Fruit fly (Drosophila melanogaster) S2 (cell line): ENCODE measurements around the gene spn-B.

Experiments used
- CG8478 ChIP-seq: fragments of >200 bp; optimal IDR thresholded peaks from 2 replicates; lab custom pipeline; 2018
- CTCF ChIP-seq, 2 experiments: fragments of >200 bp; optimal IDR thresholded peaks; 2 replicates each; lab custom pipeline; 2018

spn-B gene

DNA sequence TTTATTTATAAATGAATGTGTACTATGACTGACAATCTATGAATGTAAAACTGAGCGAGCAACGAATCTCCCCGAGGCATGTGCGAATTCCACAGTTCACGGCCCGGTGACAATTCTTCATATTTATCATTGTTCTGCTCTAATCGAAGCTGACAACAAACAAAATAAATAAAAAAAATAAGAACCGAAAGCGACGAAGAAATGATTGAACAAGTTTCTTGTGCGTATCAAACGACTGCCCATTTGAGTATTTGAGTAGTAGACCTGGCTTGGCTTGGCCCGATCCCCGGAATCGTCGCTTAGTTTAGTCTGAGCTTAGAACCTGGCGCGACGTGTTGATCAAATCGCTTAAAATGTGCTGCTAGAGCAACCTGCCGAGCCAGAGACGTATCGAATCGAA lies 17.8 kb upstream of the spn-B start, which contains the start of gene CG31321:
CG31321 (plus strand) TSS at position 301 of the 400 bp plus-strand sequence.
- no peak for TF ChIP-seq CTCF (optimal IDR thresholded peaks at IDR 0.05; lab: Kevin White, UChicago)
- no peak for TF ChIP-seq CG8478 (lab: Kevin White, UChicago)

DNA sequence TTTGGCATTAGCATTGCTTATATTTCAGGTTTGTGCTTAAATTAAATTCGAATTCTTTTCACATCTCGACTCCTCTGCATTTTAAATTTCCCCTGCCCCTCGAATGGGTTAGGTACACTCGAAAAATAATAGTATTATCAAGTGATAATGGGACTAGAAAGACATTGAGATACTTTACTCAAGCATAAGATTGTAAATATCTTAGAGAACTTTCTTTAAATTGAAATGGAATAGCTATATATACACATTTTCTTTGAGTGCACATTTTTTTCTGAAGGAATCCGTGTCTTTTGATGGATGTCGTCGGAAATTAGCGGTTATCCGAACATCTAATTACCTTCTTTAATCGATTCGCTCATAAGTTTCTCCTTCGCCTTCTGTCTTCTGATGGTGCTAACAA lies 16.8 kb upstream of the spn-B start:
- TF ChIP-seq CG8478 (lab: Kevin White, UChicago) (no peak), CTCF (optimal IDR thresholded peaks at IDR 0.05; lab: Kevin White, UChicago) (no peak)

dm6 chr3R:14314554-14314953 lies 13.3 kb upstream of the spn-B start, which contains the start of gene Crz:
Gene Crz, plus strand, starts transcription at chr3R:14314854.
- TF ChIP-seq CG8478 (lab: Kevin White, UChicago) (no peak), CTCF (optimal IDR thresholded peaks at IDR 0.05; lab: Kevin White, UChicago) (no peak)

dm6 chr3R:14315912-14316444 lies 11.9 kb upstream of the spn-B start, which contains the start of gene Set8:
Gene Set8, plus strand, starts transcription at chr3R:14316038.
- TF ChIP-seq CG8478 (lab: Kevin White, UChicago) = no peak
- no peak for TF ChIP-seq CTCF (optimal IDR thresholded peaks at IDR 0.05; lab: Kevin White, UChicago)

DNA sequence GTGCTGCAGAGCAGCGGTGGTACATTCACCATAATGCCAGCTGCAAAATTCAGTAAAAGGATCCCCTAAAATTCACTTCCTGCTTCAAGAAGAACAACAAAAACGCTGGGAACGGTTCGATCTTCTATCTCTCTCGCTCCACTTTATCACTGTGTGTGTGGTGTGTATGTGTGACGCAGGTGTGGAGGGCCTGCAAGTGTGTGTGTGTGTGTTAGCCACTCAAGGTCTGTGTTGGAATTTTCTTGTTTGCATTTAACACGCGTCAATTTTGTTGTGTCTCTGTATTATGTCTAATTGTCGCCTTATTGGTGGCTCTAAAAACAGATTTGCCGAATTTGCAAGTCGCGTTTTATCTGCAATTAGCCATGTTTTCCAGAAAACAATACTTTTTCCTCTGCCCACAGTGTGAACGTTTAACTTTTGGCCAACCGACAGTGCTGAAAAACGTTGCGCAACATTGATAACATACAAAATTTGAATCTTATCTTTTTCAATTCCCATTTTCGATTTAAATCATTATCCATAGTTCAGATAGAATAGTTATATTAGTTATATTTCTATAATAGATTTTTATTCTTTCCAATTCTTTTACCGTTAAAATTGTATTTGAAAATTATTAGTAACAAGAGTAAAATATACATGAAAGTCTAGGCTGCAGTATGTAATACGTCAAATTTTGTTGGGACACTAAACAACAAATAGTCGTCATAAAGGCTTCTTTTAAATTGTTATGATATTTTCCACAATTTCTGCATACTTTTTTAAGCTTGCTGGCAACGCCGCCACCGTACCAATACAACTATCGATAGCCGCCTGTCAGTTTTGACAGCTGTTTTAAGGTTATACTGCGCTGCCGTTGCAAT lies 1.4 kb upstream of the spn-B start, which contains the start of the genes Afti and ATPsynE:
Afti (minus strand) TSS at position 440 of the 863 bp plus-strand sequence.
ATPsynE (plus strand) TSS at position 698 of the 863 bp plus-strand sequence.
- TF ChIP-seq CG8478 (lab: Kevin White, UChicago) (no peak), CTCF (optimal IDR thresholded peaks at IDR 0.05; lab: Kevin White, UChicago) (peak in 1 of 2 experiments; percentile 20)

DNA sequence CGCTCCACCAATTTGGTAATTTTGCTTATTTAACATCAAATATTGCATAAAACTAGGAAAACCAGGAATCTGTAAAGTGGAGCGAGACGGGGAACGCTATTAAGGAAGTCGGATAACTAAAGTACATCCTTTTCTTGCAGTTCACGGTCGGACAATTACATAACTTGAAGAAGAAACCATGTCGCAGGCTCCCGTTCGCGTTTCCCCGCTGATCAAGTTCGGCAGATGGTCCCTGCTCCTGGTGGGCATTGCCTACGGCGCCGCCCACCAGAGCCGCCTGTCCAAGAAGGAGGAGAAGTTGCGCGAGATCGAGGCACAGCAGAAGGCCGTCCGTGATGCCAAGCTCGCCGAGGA lies 761 bp upstream of the spn-B start:
- TF ChIP-seq CTCF (optimal IDR thresholded peaks at IDR 0.05; lab: Kevin White, UChicago) = no peak
- no peak for TF ChIP-seq CG8478 (lab: Kevin White, UChicago)

dm6 chr3R:14329549-14329948 lies 1.7 kb downstream of the spn-B start:
- TF ChIP-seq CTCF (optimal IDR thresholded peaks at IDR 0.05; lab: Kevin White, UChicago) = no peak
- TF ChIP-seq CG8478 (lab: Kevin White, UChicago) = no peak

DNA sequence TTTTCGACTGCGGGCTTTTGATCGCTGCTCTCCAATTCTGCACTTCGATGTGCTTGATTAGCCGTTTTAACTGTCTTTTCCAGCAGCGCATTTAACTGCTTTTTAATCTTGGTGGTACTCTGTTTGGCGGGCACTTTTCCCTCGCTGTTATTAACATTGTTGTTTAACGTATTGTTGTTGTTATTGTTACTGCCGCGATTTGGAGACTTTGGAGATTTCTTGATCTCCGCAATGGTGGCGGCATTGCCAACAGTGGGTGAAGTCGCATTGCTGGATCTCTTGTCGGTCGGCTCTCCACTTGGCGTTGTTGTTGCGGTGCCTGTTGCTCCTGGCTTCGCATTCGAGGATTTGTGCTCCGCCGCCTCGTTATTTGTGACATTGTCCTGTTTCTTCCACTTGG lies 2.8 kb downstream of the spn-B start:
- no peak for TF ChIP-seq CTCF (optimal IDR thresholded peaks at IDR 0.05; lab: Kevin White, UChicago)
- TF ChIP-seq CG8478 (lab: Kevin White, UChicago) = no peak

dm6 chr3R:14331474-14331873 lies 3.6 kb downstream of the spn-B start:
- TF ChIP-seq CTCF (optimal IDR thresholded peaks at IDR 0.05; lab: Kevin White, UChicago) (no peak), CG8478 (lab: Kevin White, UChicago) (no peak)

DNA sequence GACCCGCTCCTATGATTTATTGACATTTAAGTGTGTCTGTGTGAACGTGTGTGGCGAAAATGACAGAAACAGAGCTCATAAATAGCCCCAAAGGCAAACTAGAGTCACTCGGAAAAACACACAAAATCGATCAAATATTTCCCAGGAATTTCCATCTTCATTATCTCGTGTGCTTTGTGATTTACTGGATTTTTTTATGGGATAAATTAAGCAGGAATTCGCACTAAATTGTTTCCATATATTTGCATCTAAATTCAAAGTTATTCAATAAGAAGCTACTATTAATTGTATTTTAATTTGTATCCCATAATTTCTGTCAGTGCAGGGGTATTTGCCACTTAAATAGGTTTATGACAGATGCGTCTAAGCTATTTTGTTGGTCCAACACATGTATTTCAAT lies 4.9 kb downstream of the spn-B start:
- TF ChIP-seq CTCF (optimal IDR thresholded peaks at IDR 0.05; lab: Kevin White, UChicago) (no peak), CG8478 (lab: Kevin White, UChicago) (no peak)

DNA sequence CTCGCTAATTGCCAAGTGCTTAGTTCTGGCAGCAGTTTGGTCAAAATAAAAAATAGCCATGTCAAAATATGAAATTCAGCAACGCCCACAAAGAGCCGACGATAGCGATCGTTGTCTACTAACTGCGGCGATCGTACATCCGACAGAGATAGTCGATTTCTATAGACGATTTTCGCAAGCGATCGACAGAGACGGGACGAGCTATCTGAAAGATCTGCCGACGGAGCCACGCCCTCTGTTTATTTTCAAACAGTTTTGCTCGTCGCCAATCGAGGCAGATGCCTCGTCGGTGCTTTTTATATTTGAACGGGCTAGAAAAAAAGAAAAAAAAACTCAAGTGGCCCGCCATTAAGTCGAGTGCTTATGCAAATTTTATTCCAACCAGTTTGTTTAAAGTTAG lies 7.7 kb downstream of the spn-B start:
- TF ChIP-seq CTCF (optimal IDR thresholded peaks at IDR 0.05; lab: Kevin White, UChicago) (no peak), CG8478 (lab: Kevin White, UChicago) (no peak)

DNA sequence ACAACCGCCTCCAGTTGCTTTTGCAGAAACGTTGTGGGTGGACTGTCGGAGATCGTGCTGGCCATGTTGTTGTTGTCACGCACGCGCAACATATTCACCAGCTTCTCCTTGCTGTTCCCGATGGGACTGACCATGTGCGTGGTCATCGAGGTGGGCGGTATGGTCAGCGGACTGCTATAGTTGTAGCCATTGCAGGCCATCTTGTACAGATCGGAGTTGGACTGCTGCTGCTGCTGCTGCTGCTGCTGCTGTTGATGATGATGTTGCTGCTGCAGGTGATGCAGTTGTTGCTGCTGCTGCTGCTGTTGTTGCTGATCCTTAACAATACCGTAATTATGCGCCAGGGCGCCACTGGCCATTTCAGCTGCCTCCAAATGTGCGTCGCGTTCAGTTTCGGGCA lies 16.9 kb downstream of the spn-B start:
- TF ChIP-seq CG8478 (lab: Kevin White, UChicago) (no peak), CTCF (optimal IDR thresholded peaks at IDR 0.05; lab: Kevin White, UChicago) (no peak)

DNA sequence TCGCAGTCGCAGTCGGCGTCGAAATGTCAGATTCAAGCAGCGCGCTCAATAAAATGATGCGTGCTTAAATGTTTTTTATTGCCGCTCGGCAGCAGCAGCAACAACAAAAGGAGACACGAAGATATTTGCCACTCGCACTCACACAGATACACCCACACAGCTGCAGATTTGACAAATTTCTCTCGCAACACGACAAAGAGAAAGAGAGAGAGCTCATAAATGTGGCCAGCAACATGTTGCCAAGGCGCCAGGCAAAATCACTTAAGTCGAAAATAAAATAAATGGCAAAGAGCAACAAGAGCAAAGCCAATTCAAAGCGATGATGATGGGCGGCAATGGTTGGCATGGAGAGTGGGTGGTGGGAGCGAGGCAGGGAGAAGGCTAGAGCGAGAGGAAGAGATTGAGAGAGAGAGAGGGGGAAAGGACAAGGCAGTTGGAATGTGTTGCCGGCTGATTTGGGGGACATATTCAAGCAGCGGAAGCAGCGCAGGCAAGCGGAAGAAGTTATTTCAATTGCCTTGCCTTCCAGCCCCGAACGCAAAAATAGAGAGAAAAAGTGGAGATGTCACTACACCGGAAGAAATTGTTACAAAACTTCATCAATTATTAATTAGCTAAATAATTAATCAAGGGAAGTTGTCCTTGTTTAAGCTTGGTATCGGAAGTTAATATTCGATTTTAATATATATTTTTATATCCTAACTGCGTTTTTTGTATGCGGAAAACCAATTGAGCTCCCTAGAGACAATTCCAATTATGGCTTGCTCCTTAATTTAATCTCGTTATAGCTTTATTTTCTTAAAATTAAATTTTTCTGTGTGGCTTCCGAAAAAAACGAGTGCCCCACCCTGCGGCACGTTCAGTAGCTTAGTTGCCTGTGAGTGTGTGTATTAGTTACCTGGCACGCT lies 19.2 kb downstream of the spn-B start:
- TF ChIP-seq CTCF (optimal IDR thresholded peaks at IDR 0.05; lab: Kevin White, UChicago) = no peak
- TF ChIP-seq CG8478 (lab: Kevin White, UChicago) = no peak

- TF ChIP-seq CTCF (optimal IDR thresholded peaks at IDR 0.05; lab: Kevin White, UChicago) (no peak), CG8478 (lab: Kevin White, UChicago) (no peak)
These were observed 20.6 kb downstream of the spn-B start for dm6 chr3R:14348480-14348879.
